Worm (Caenorhabditis elegans) whole organism, late embryonic: ENCODE data around the gene clec-3.

Source experiments
- C08G9.2 ChIP-seq: sonication (generic microtip); optimal IDR thresholded peaks from 2 replicates; lab custom pipeline; 2016; ENCODE audit warnings: mild to moderate bottlenecking, missing genetic modification characterization, moderate library complexity, missing compliant biosample characterization
- C38D4.7 ChIP-seq: fragments of 200-800 bp; sonication (Bioruptor generic); optimal IDR thresholded peaks from 2 replicates; lab custom pipeline; 2018; ENCODE audit warnings: mild to moderate bottlenecking, missing genetic modification characterization, moderate library complexity, missing compliant biosample characterization
- K02D7.2 ChIP-seq: sonication (generic microtip); optimal IDR thresholded peaks from 2 replicates; lab custom pipeline; 2017; ENCODE audit warnings: mild to moderate bottlenecking, missing genetic modification characterization, missing compliant biosample characterization
- K09A11.1 ChIP-seq: sonication (generic microtip); optimal IDR thresholded peaks from 2 replicates; lab custom pipeline; 2017; ENCODE audit warnings: antibody characterized with exemption, mild to moderate bottlenecking, missing genetic modification characterization, missing compliant biosample characterization; ENCODE audit not compliant: insufficient read depth
- ama-1 ChIP-seq: fragments of 150-350 bp; optimal IDR thresholded peaks from 2 replicates; lab custom pipeline; 2014
- ceh-2 ChIP-seq: sonication (generic microtip); optimal IDR thresholded peaks from 2 replicates; lab custom pipeline; 2016; ENCODE audit warnings: missing genotype, missing genetic modification characterization, missing compliant biosample characterization
- ceh-22 ChIP-seq: sonication (generic microtip); optimal IDR thresholded peaks from 2 replicates; lab custom pipeline; 2017; ENCODE audit warnings: missing biosample characterization, missing genetic modification characterization
- ceh-48 ChIP-seq: sonication (generic microtip); optimal IDR thresholded peaks from 2 replicates; lab custom pipeline; 2016; ENCODE audit warnings: missing genetic modification characterization, inconsistent platforms, missing compliant biosample characterization
- ceh-6 ChIP-seq: fragments of 200-800 bp; sonication (Bioruptor generic); optimal IDR thresholded peaks from 2 replicates; lab custom pipeline; 2018; ENCODE audit warnings: mild to moderate bottlenecking, missing genetic modification characterization, missing compliant biosample characterization
- ceh-9 ChIP-seq: sonication (generic microtip); optimal IDR thresholded peaks from 2 replicates; lab custom pipeline; 2016; ENCODE audit warnings: mild to moderate bottlenecking, missing genetic modification characterization, inconsistent platforms, missing compliant biosample characterization
- dve-1 ChIP-seq: sonication (generic microtip); optimal IDR thresholded peaks from 2 replicates; lab custom pipeline; 2017; ENCODE audit warnings: antibody characterized with exemption, mild to moderate bottlenecking, missing genetic modification characterization, missing compliant biosample characterization
- elt-2 ChIP-seq: sonication (generic microtip); optimal IDR thresholded peaks from 2 replicates; lab custom pipeline; 2016; ENCODE audit warnings: missing genetic modification reagents, missing genetic modification characterization, missing compliant biosample characterization
- fkh-10 ChIP-seq: fragments of 150-350 bp; optimal IDR thresholded peaks from 2 replicates; lab custom pipeline; 2014; ENCODE audit warnings: missing biosample characterization, missing genetic modification reagents, missing genetic modification characterization
- fkh-6 ChIP-seq: sonication (generic microtip); optimal IDR thresholded peaks from 2 replicates; lab custom pipeline; 2016; ENCODE audit warnings: missing genetic modification characterization, missing compliant biosample characterization
- hlh-13 ChIP-seq: fragments of 200-800 bp; sonication (Bioruptor generic); optimal IDR thresholded peaks from 2 replicates; lab custom pipeline; 2018; ENCODE audit warnings: mild to moderate bottlenecking, missing genetic modification characterization, missing compliant biosample characterization
- hlh-15 ChIP-seq: sonication (generic microtip); optimal IDR thresholded peaks from 2 replicates; lab custom pipeline; 2016; ENCODE audit warnings: missing genetic modification characterization, missing compliant biosample characterization
- hlh-6 ChIP-seq: sonication (generic microtip); optimal IDR thresholded peaks from 2 replicates; lab custom pipeline; 2016; ENCODE audit warnings: missing genotype, missing genetic modification characterization, missing compliant biosample characterization
- hlh-8 ChIP-seq: sonication (generic microtip); optimal IDR thresholded peaks from 2 replicates; lab custom pipeline; 2016; ENCODE audit warnings: missing genotype, missing genetic modification characterization, missing compliant biosample characterization
- lim-6 ChIP-seq: sonication (generic microtip); optimal IDR thresholded peaks from 2 replicates; lab custom pipeline; 2016; ENCODE audit warnings: missing genetic modification characterization, missing compliant biosample characterization
- mec-3 ChIP-seq: sonication (generic microtip); optimal IDR thresholded peaks from 2 replicates; lab custom pipeline; 2016; ENCODE audit warnings: borderline replicate concordance, missing genetic modification characterization, missing compliant biosample characterization
- nfya-1 ChIP-seq: sonication (generic microtip); optimal IDR thresholded peaks from 2 replicates; lab custom pipeline; 2017; ENCODE audit warnings: missing genetic modification characterization, mild to moderate bottlenecking, missing compliant biosample characterization, antibody characterized with exemption, moderate library complexity
- nhr-232 ChIP-seq: sonication (generic microtip); optimal IDR thresholded peaks from 2 replicates; lab custom pipeline; 2016; ENCODE audit warnings: missing genetic modification characterization, missing compliant biosample characterization
- odd-2 ChIP-seq: sonication (generic microtip); optimal IDR thresholded peaks from 2 replicates; lab custom pipeline; 2017; ENCODE audit warnings: antibody characterized with exemption, mild to moderate bottlenecking, missing genetic modification characterization, missing compliant biosample characterization
- pag-3 ChIP-seq: sonication (generic microtip); optimal IDR thresholded peaks from 2 replicates; lab custom pipeline; 2016; ENCODE audit warnings: missing compliant biosample characterization, missing genetic modification characterization, borderline replicate concordance
- ref-2 ChIP-seq: sonication (generic microtip); optimal IDR thresholded peaks from 2 replicates; lab custom pipeline; 2016; ENCODE audit warnings: missing genetic modification characterization, missing compliant biosample characterization
- rnt-1 ChIP-seq: sonication (generic microtip); optimal IDR thresholded peaks from 2 replicates; lab custom pipeline; 2016; ENCODE audit warnings: missing genetic modification characterization, missing compliant biosample characterization
- sdc-2 ChIP-seq: sonication (generic microtip); optimal IDR thresholded peaks from 2 replicates; lab custom pipeline; 2016; ENCODE audit warnings: missing genotype, missing genetic modification characterization, missing compliant biosample characterization
- sox-2 ChIP-seq: fragments of 200-800 bp; sonication (Bioruptor generic); IDR thresholded peaks from 2 replicates; pipeline ENCODE4 v1.3.6; 2022; ENCODE audit warnings: missing genetic modification reagents, missing genetic modification characterization, missing compliant biosample characterization
- syd-9 ChIP-seq: sonication (generic microtip); optimal IDR thresholded peaks from 2 replicates; lab custom pipeline; 2016; ENCODE audit warnings: mild to moderate bottlenecking, missing genetic modification characterization, moderate library complexity, missing compliant biosample characterization
- tbx-2 ChIP-seq: sonication (generic microtip); optimal IDR thresholded peaks from 2 replicates; lab custom pipeline; 2016; ENCODE audit warnings: missing genetic modification characterization, missing compliant biosample characterization
- ttx-3 ChIP-seq: sonication (generic microtip); optimal IDR thresholded peaks from 2 replicates; lab custom pipeline; 2016; ENCODE audit warnings: missing genetic modification reagents, missing genetic modification characterization, missing compliant biosample characterization
- unc-3 ChIP-seq, 2 experiments: fragments of 200-800 bp in 1 of 2; sonication (Bioruptor generic) in 1 of 2; sonication (generic microtip) in 1 of 2; conservative IDR thresholded peaks in 1 of 2; optimal IDR thresholded peaks in 1 of 2; 2 replicates each; pipeline versions ENCODE4 v1.3.6 to Lab custom; 2016 to 2022; ENCODE audit warnings: missing compliant biosample characterization in 2 of 2, missing genetic modification characterization in 2 of 2, missing genetic modification reagents in 1 of 2
- unc-55 ChIP-seq: sonication (generic microtip); optimal IDR thresholded peaks from 2 replicates; lab custom pipeline; 2017; ENCODE audit warnings: missing biosample characterization, missing genetic modification reagents, missing genetic modification characterization
- ztf-16 ChIP-seq: sonication (generic microtip); optimal IDR thresholded peaks from 2 replicates; lab custom pipeline; 2017; ENCODE audit warnings: missing genetic modification characterization, missing compliant biosample characterization

clec-3 gene

DNA sequence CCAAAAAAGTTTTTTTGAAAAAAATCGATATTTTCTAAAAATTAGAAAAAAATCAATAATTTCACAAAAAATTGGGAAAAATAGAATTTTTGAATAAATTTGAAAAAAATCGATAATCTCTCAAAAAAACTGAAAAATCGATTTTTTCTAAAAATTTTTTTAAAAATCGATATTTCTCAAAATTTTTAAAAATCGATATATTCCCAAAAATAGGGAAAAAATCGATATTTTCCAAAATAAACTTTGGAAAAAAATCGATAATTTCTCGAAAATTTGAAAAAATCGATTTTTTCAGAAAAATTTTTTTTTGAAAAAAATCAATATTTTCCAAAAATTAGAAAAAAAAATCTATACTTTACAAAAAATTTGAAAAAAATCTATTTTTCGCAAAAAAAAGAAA, 44.9 kb upstream of the clec-3 start:
- no peak for TF ChIP-seq sdc-2 (tag; lab: Kevin White, UChicago)
- no peak for TF ChIP-seq hlh-8 (tag; lab: Kevin White, UChicago)
- no peak for TF ChIP-seq ceh-9 (tag; lab: Kevin White, UChicago)
- TF ChIP-seq pag-3: no peak
- TF ChIP-seq sox-2 (GFP tag; lab: Robert Waterston, UW): no peak
- no peak for TF ChIP-seq ztf-16
- no peak for TF ChIP-seq C08G9.2 (tag; lab: Kevin White, UChicago)
- TF ChIP-seq ref-2 (tag; lab: Kevin White, UChicago): no peak
- peak; percentile 20 for TF ChIP-seq ceh-48 (tag; lab: Kevin White, UChicago)

DNA sequence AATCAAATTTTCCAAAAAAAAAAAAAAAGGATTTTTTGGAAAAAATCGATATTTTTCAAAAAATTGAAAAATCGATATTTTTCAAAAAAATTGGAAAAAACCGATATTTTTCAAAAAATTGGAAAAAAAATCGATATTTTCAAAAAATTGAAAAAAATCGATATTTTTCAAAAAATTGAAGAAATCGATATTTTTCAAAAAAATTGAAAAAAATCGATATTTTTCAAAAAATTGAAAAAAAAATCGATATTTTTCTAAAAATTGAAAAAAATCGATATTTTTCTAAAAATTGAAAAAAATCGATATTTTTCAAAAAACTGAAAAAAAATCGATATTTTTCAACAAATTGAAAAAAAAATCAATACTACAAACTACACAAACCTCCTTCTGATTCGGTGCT, 44.3 kb upstream of the clec-3 start:
- TF ChIP-seq ceh-6 (GFP tag; lab: Kevin White, UChicago): no peak
- TF ChIP-seq ceh-48 (tag; lab: Kevin White, UChicago): peak; percentile 52

DNA sequence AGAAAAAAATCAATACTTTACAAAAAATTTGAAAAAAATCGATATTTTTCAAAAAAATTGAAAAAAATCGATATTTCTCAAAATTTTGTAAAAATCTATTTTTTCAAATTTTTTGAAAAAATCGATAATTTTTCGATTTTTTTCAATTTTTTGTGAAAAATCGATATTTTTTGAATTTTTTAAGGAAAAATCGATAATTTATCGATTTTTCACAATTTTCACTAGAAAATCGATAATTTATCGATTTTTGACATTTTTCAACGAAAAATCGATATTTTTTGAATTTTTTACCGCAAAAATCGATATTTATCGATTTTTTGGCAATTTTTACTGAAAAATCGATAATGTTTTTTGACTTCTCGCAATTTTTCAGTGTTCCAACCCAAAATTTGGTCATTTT, 43.7 kb upstream of the clec-3 start:
- TF ChIP-seq dve-1 (no peak), ceh-48 (tag; lab: Kevin White, UChicago) (peak; percentile 62), ceh-22 (no peak), odd-2 (tag; lab: Kevin White, UChicago) (no peak)
- TF ChIP-seq, all 69 proteins: peak for 1

DNA sequence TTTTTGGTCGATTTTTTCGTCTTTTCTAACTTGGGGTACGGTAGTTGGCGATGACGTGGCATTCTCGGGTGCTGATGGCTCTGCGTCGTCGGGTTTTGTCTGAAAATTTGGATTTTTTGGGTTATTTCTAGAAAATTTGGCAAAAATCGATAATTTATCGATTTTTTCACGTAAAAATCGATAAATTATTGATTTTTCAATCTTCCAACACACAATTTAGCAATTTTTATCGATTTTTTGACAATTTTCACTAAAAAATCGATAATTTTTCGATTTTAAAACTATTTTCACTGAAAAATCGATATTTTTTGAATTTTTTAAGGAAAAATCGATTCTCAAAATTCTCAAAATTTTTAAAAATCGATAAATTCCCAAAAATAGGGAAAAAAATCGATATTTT, 43.2 kb upstream of the clec-3 start:
- no peak for TF ChIP-seq K02D7.2
- no peak for TF ChIP-seq sox-2 (GFP tag; lab: Robert Waterston, UW)
- no peak for TF ChIP-seq C38D4.7 (GFP tag; lab: Kevin White, UChicago)
- TF ChIP-seq nhr-232 (tag; lab: Kevin White, UChicago): no peak
- TF ChIP-seq K09A11.1: no peak
- TF ChIP-seq fkh-10 (GFP tag; lab: Kevin White, UChicago): no peak
- TF ChIP-seq elt-2 (tag; lab: Kevin White, UChicago): no peak
- no peak for TF ChIP-seq ama-1 (lab: Kevin White, UChicago)
- TF ChIP-seq ceh-2: no peak
- TF ChIP-seq unc-55 (GFP tag; lab: Kevin White, UChicago): no peak
- no peak for TF ChIP-seq hlh-8 (tag; lab: Kevin White, UChicago)
- TF ChIP-seq syd-9: no peak
- no peak for TF ChIP-seq hlh-15 (tag; lab: Kevin White, UChicago)
- no peak for TF ChIP-seq hlh-13 (GFP tag; lab: Kevin White, UChicago)
- no peak for TF ChIP-seq fkh-6 (tag; lab: Kevin White, UChicago)
- TF ChIP-seq pag-3: no peak
- no peak for TF ChIP-seq ceh-6 (GFP tag; lab: Kevin White, UChicago)

DNA sequence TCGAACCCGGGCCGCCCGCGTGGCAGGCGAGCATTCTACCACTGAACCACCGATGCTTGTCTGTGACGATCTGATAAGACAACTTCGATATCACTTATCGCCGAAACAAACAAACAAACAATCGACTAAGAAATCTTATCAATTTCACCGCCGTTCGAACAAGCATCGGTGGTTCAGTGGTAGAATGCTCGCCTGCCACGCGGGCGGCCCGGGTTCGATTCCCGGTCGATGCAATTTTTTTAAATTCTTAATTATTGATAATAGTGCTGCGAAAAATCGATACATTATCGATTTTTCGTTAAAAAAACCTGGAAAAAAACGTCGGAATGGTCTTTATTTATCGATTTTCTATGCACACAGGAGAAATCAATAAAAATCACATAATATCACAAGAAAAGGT, 42.5 kb upstream of the clec-3 start:
- TF ChIP-seq hlh-6: no peak
- no peak for TF ChIP-seq tbx-2 (tag; lab: Kevin White, UChicago)
- peak; percentile 4 for TF ChIP-seq elt-2 (tag; lab: Kevin White, UChicago)
- no peak for TF ChIP-seq ztf-16
- no peak for TF ChIP-seq sox-2 (GFP tag; lab: Robert Waterston, UW)
- no peak for TF ChIP-seq unc-3 (GFP tag; conservative IDR thresholded peaks at IDR 0.05; lab: Robert Waterston, UW)
- TF ChIP-seq unc-3 (tag; optimal IDR thresholded peaks at IDR 0.05; lab: Kevin White, UChicago): no peak

DNA sequence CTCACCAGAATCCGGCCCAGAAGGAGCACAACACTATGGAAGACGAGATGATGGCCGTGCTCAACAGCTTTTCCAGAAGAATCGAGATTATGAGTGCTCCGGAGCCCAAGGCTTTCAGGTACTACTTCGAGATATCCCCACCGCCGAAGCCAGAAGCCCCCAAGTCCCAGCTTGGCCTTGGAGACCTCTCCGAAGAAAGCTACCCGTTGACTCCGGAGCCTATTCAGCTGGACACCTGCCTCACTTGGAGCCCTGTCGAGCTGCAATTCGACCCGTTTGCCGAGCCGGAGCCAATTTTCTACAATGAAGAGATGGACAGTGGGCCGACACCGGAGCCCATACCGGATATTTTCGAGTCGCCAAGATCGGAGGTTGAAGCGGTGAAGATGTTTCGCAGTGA, 41.9 kb upstream of the clec-3 start:
- TF ChIP-seq lim-6 (tag; lab: Kevin White, UChicago) (no peak), pag-3 (no peak), nfya-1 (tag; lab: Kevin White, UChicago) (no peak), mec-3 (no peak), rnt-1 (tag; lab: Kevin White, UChicago) (no peak), odd-2 (tag; lab: Kevin White, UChicago) (no peak), C38D4.7 (GFP tag; lab: Kevin White, UChicago) (no peak), syd-9 (no peak), ttx-3 (tag; lab: Kevin White, UChicago) (no peak)
